Worm (Caenorhabditis elegans) whole organism, L4 larva: Measurements from ENCODE around the gene sre-15.

Source experiments
- ceh-44 ChIP-seq: fragments of 200-800 bp; sonication (Bioruptor generic); IDR thresholded peaks from 2 replicates; pipeline ENCODE4 v1.3.6; 2022; ENCODE audit warnings: missing genetic modification reagents, missing genetic modification characterization, missing compliant biosample characterization
- fos-1 ChIP-seq: fragments of 150-350 bp; optimal IDR thresholded peaks from 2 replicates; lab custom pipeline; 2014; ENCODE audit warnings: missing biosample characterization, missing genetic modification characterization
- lin-1 ChIP-seq: fragments of 200-800 bp; sonication (Bioruptor generic); IDR thresholded peaks from 2 replicates; pipeline ENCODE4 v1.3.6; 2022; ENCODE audit warnings: missing genetic modification reagents, missing genetic modification characterization, missing compliant biosample characterization
- nhr-76 ChIP-seq: fragments of 150-350 bp; optimal IDR thresholded peaks from 2 replicates; lab custom pipeline; 2014; ENCODE audit warnings: missing biosample characterization, missing genetic modification characterization
- skn-1 ChIP-seq: fragments of 150-350 bp; optimal IDR thresholded peaks from 2 replicates; lab custom pipeline; 2014; ENCODE audit warnings: missing biosample characterization, missing genetic modification characterization

DNA sequence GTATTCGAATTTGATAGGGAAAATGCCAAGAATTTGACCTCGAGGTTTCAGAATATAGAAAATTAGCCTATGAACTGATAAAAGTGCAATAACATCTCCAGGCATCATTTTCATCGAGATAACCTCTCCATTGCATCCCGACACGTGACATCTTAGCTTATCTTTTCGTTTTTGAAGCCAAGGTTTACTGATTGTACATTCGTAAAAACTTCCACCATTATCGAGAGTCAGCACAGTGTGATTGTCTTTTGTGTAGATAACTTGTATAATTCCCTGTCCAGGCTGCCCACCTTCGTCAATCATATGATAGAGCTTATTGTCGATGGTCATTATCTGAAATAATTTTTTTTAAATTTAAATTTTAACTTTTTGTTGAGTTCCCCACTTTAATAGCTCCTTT is 29.8 kb upstream of the sre-15 start:
- TF ChIP-seq ceh-44 (GFP tag; lab: Robert Waterston, UW) = no peak
- TF ChIP-seq nhr-76 = no peak
- no peak for TF ChIP-seq skn-1 (tag; lab: Kevin White, UChicago)
- TF ChIP-seq fos-1 = no peak
- TF ChIP-seq lin-1 = no peak
